Fruit fly (Drosophila melanogaster) whole organism, embryonic: ENCODE measurements around the gene CG43116.

ENCODE experiments used
- Asciz ChIP-seq: fragments of 200-800 bp; sonication (Bioruptor generic); optimal IDR thresholded peaks from 2 replicates; lab custom pipeline; 2017; ENCODE audit warnings: missing biosample characterization, mild to moderate bottlenecking, missing genetic modification characterization, missing genetic modification reagents
- Atf6 ChIP-seq: fragments of 200-800 bp; sonication (Bioruptor generic); IDR thresholded peaks from 2 replicates; pipeline ENCODE4 v1.3.6; 2022; ENCODE audit warnings: missing biosample characterization, missing genetic modification characterization
- Bdp1 ChIP-seq: fragments of 200-800 bp; sonication (Bioruptor generic); optimal IDR thresholded peaks from 3 replicates; lab custom pipeline; 2016; ENCODE audit warnings: missing biosample characterization, missing genetic modification characterization
- CG10267 ChIP-seq: fragments of 200-800 bp; sonication (Bioruptor generic); optimal IDR thresholded peaks from 2 replicates; lab custom pipeline; 2018; ENCODE audit warnings: missing biosample characterization, mild to moderate bottlenecking, missing genetic modification characterization, moderate library complexity
- CG11093 ChIP-seq: fragments of 200-800 bp; sonication (Bioruptor generic); IDR thresholded peaks from 3 replicates; pipeline ENCODE4 v1.3.6; 2022; ENCODE audit warnings: missing biosample characterization, missing genetic modification characterization
- CG12659 ChIP-seq: fragments of 200-800 bp; sonication (Bioruptor generic); optimal IDR thresholded peaks from 3 replicates; lab custom pipeline; 2017; ENCODE audit warnings: mild to moderate bottlenecking, missing biosample characterization, missing genetic modification reagents, missing genetic modification characterization
- CG13894 ChIP-seq: fragments of 200-800 bp; sonication (Bioruptor generic); optimal IDR thresholded peaks from 3 replicates; lab custom pipeline; 2018; ENCODE audit warnings: missing biosample characterization, mild to moderate bottlenecking, missing genetic modification characterization, moderate library complexity
- CG14050 ChIP-seq: fragments of 200-800 bp; sonication (Bioruptor generic); IDR thresholded peaks from 3 replicates; pipeline ENCODE4 v1.3.6; 2022; ENCODE audit warnings: missing biosample characterization, missing genetic modification characterization
- CG14860 ChIP-seq: fragments of 200-800 bp; sonication (Bioruptor generic); IDR thresholded peaks from 3 replicates; pipeline ENCODE4 v1.3.6; 2022; ENCODE audit warnings: missing biosample characterization, missing genetic modification characterization; ENCODE audit not compliant: partially characterized antibody
- CG15073 ChIP-seq: fragments of 200-800 bp; sonication (Bioruptor generic); optimal IDR thresholded peaks from 2 replicates; lab custom pipeline; 2016; ENCODE audit warnings: missing biosample characterization, missing genetic modification characterization
- CG1647 ChIP-seq: fragments of 200-800 bp; sonication (Bioruptor generic); optimal IDR thresholded peaks from 3 replicates; lab custom pipeline; 2016; ENCODE audit warnings: missing biosample characterization, missing genetic modification characterization
- CG17328 ChIP-seq: fragments of 200-800 bp; sonication (Bioruptor generic); IDR thresholded peaks from 2 replicates; pipeline ENCODE4 v1.3.6; 2022; ENCODE audit warnings: missing biosample characterization, missing genetic modification characterization
- CG17829 ChIP-seq: fragments of 200-800 bp; optimal IDR thresholded peaks from 2 replicates; lab custom pipeline; 2019; ENCODE audit warnings: missing biosample characterization, mild to moderate bottlenecking, missing genetic modification characterization, moderate library complexity
- CG2202 ChIP-seq: fragments of 200-800 bp; sonication (Bioruptor generic); optimal IDR thresholded peaks from 2 replicates; lab custom pipeline; 2018; ENCODE audit warnings: missing biosample characterization, mild to moderate bottlenecking, missing genetic modification characterization
- CG2875 ChIP-seq: fragments of 200-800 bp; sonication (Bioruptor generic); optimal IDR thresholded peaks from 2 replicates; lab custom pipeline; 2017; ENCODE audit warnings: missing biosample characterization, mild to moderate bottlenecking, missing genetic modification characterization, missing genetic modification reagents
- CG31388 ChIP-seq: fragments of 200-800 bp; sonication (Bioruptor generic); optimal IDR thresholded peaks from 2 replicates; lab custom pipeline; 2016; ENCODE audit warnings: missing biosample characterization, missing genetic modification characterization
- CG32532 ChIP-seq: fragments of 200-800 bp; sonication (Bioruptor generic); IDR thresholded peaks from 2 replicates; pipeline ENCODE4 v1.3.6; 2022; ENCODE audit warnings: missing biosample characterization, missing genetic modification characterization
- CG3407 ChIP-seq: fragments of 200-800 bp; sonication (Bioruptor generic); optimal IDR thresholded peaks from 2 replicates; lab custom pipeline; 2018; ENCODE audit warnings: missing biosample characterization, mild to moderate bottlenecking, missing genetic modification characterization
- CG3847 ChIP-seq: fragments of 200-800 bp; sonication (Bioruptor generic); IDR thresholded peaks from 2 replicates; pipeline ENCODE4 v1.3.6; 2022; ENCODE audit warnings: missing biosample characterization, missing genetic modification characterization
- CG3995 ChIP-seq: fragments of 200-800 bp; sonication (Bioruptor generic); optimal IDR thresholded peaks from 3 replicates; lab custom pipeline; 2016; ENCODE audit warnings: missing biosample characterization, missing genetic modification characterization
- CG7987 ChIP-seq: fragments of 200-800 bp; sonication (Bioruptor generic); optimal IDR thresholded peaks from 2 replicates; lab custom pipeline; 2018; ENCODE audit warnings: missing biosample characterization, mild to moderate bottlenecking, missing genetic modification characterization, moderate library complexity
- CG9817 ChIP-seq: fragments of 200-800 bp; sonication (Bioruptor generic); optimal IDR thresholded peaks from 2 replicates; lab custom pipeline; 2018; ENCODE audit warnings: missing biosample characterization, mild to moderate bottlenecking, missing genetic modification characterization, moderate library complexity
- CrebB ChIP-seq: fragments of 200-800 bp; sonication (Bioruptor generic); optimal IDR thresholded peaks from 3 replicates; lab custom pipeline; 2018; ENCODE audit warnings: missing biosample characterization, mild to moderate bottlenecking, missing genetic modification characterization
- Deaf1 ChIP-seq: fragments of 200-800 bp; optimal IDR thresholded peaks from 3 replicates; lab custom pipeline; 2019; ENCODE audit warnings: missing biosample characterization, mild to moderate bottlenecking, missing genetic modification characterization, moderate library complexity
- HLH4C ChIP-seq: fragments of 200-800 bp; sonication (Bioruptor generic); IDR thresholded peaks from 3 replicates; pipeline ENCODE4 v1.3.6; 2022; ENCODE audit warnings: missing biosample characterization, missing genetic modification characterization; ENCODE audit not compliant: partially characterized antibody
- Nf-YC ChIP-seq: fragments of 200-800 bp; optimal IDR thresholded peaks from 3 replicates; lab custom pipeline; 2019; ENCODE audit warnings: missing biosample characterization, mild to moderate bottlenecking, missing genetic modification characterization, moderate library complexity
- Scr ChIP-seq: fragments of 200-800 bp; sonication (Bioruptor generic); IDR thresholded peaks from 2 replicates; pipeline ENCODE4 v1.3.6; 2022; ENCODE audit warnings: missing biosample characterization, missing genetic modification characterization; ENCODE audit not compliant: partially characterized antibody
- YL-1 ChIP-seq: fragments of 200-800 bp; sonication (Bioruptor generic); optimal IDR thresholded peaks from 3 replicates; lab custom pipeline; 2017; ENCODE audit warnings: missing biosample characterization, mild to moderate bottlenecking, missing genetic modification characterization
- cad ChIP-seq: fragments of >200 bp; optimal IDR thresholded peaks from 2 replicates; lab custom pipeline; 2017; ENCODE audit warnings: missing biosample characterization, missing genetic modification characterization
- cg ChIP-seq: fragments of 200-800 bp; sonication (Bioruptor generic); optimal IDR thresholded peaks from 3 replicates; lab custom pipeline; 2019; ENCODE audit warnings: missing biosample characterization, mild to moderate bottlenecking, missing genetic modification characterization, moderate library complexity
- dan ChIP-seq: fragments of 200-800 bp; sonication (Bioruptor generic); IDR thresholded peaks from 2 replicates; pipeline ENCODE4 v1.3.6; 2022; ENCODE audit warnings: missing biosample characterization, missing genetic modification characterization
- dysf ChIP-seq: fragments of 200-800 bp; sonication (Bioruptor generic); IDR thresholded peaks from 3 replicates; pipeline ENCODE4 v1.3.6; 2022; ENCODE audit warnings: missing biosample characterization, missing genetic modification characterization
- fd3F ChIP-seq: fragments of 200-800 bp; sonication (Bioruptor generic); optimal IDR thresholded peaks from 2 replicates; lab custom pipeline; 2018; ENCODE audit warnings: missing biosample characterization, mild to moderate bottlenecking, missing genetic modification characterization, moderate library complexity
- gem ChIP-seq: fragments of 200-800 bp; sonication (Bioruptor generic); optimal IDR thresholded peaks from 2 replicates; lab custom pipeline; 2019; ENCODE audit warnings: missing biosample characterization, mild to moderate bottlenecking, missing genetic modification characterization, moderate library complexity
- jigr1 ChIP-seq: fragments of 200-800 bp; sonication (Bioruptor generic); IDR thresholded peaks from 3 replicates; pipeline ENCODE4 v1.3.6; 2022; ENCODE audit warnings: missing biosample characterization, missing genetic modification characterization
- kah ChIP-seq: fragments of 200-800 bp; sonication (Bioruptor generic); optimal IDR thresholded peaks from 2 replicates; lab custom pipeline; 2018; ENCODE audit warnings: missing biosample characterization, mild to moderate bottlenecking, missing genetic modification characterization
- kay ChIP-seq: fragments of 200-800 bp; sonication (Bioruptor generic); optimal IDR thresholded peaks from 2 replicates; lab custom pipeline; 2016; ENCODE audit warnings: missing biosample characterization, missing genetic modification characterization
- lola ChIP-seq, 3 experiments: fragments of >200 bp in 2 of 3; fragments of 200-800 bp in 1 of 3; sonication (Bioruptor generic) in 1 of 3; optimal IDR thresholded peaks; 2 replicates each; lab custom pipeline; 2017 to 2019; ENCODE audit warnings: missing biosample characterization in 3 of 3, missing genetic modification characterization in 3 of 3, mild to moderate bottlenecking in 1 of 3, moderate library complexity in 1 of 3
- pita ChIP-seq: fragments of 200-800 bp; sonication (Bioruptor generic); optimal IDR thresholded peaks from 2 replicates; lab custom pipeline; 2017; ENCODE audit warnings: missing biosample characterization, mild to moderate bottlenecking, missing genetic modification characterization
- prd ChIP-seq, 3 experiments: fragments of >200 bp in 2 of 3; fragments of 200-800 bp in 1 of 3; sonication (Bioruptor generic) in 1 of 3; optimal IDR thresholded peaks in 2 of 3; IDR thresholded peaks in 1 of 3; 2 replicates in 2 of 3; 3 replicates in 1 of 3; pipeline versions ENCODE4 v1.3.6 to Lab custom; 2017 to 2022; ENCODE audit warnings: missing biosample characterization in 1 of 3, missing genetic modification characterization in 1 of 3
- run ChIP-seq: fragments of 200-800 bp; sonication (Bioruptor generic); optimal IDR thresholded peaks from 3 replicates; lab custom pipeline; 2018; ENCODE audit warnings: missing biosample characterization, mild to moderate bottlenecking, missing genetic modification characterization
- schlank ChIP-seq: fragments of 200-800 bp; sonication (Bioruptor generic); optimal IDR thresholded peaks from 2 replicates; lab custom pipeline; 2018; ENCODE audit warnings: missing biosample characterization, mild to moderate bottlenecking, missing genetic modification characterization
- sd ChIP-seq: fragments of 200-800 bp; sonication (Bioruptor generic); optimal IDR thresholded peaks from 3 replicates; lab custom pipeline; 2018; ENCODE audit warnings: missing biosample characterization, mild to moderate bottlenecking, missing genetic modification characterization, moderate library complexity
- sima ChIP-seq: fragments of 200-800 bp; sonication (Bioruptor generic); optimal IDR thresholded peaks from 2 replicates; lab custom pipeline; 2016; ENCODE audit warnings: missing biosample characterization, missing genetic modification characterization
- slbo ChIP-seq: fragments of 200-800 bp; sonication (Bioruptor generic); IDR thresholded peaks from 2 replicates; pipeline ENCODE4 v1.3.6; 2022; ENCODE audit warnings: missing biosample characterization, missing genetic modification characterization
- ttk ChIP-seq: fragments of 200-800 bp; sonication (Bioruptor generic); IDR thresholded peaks from 2 replicates; pipeline ENCODE4 v2.1.2; 2022; ENCODE audit warnings: missing biosample characterization, missing genetic modification characterization
- wek ChIP-seq: fragments of 200-800 bp; sonication (Bioruptor generic); optimal IDR thresholded peaks from 3 replicates; lab custom pipeline; 2018; ENCODE audit warnings: missing biosample characterization, mild to moderate bottlenecking, missing genetic modification characterization, moderate library complexity

CG43116 gene

DNA sequence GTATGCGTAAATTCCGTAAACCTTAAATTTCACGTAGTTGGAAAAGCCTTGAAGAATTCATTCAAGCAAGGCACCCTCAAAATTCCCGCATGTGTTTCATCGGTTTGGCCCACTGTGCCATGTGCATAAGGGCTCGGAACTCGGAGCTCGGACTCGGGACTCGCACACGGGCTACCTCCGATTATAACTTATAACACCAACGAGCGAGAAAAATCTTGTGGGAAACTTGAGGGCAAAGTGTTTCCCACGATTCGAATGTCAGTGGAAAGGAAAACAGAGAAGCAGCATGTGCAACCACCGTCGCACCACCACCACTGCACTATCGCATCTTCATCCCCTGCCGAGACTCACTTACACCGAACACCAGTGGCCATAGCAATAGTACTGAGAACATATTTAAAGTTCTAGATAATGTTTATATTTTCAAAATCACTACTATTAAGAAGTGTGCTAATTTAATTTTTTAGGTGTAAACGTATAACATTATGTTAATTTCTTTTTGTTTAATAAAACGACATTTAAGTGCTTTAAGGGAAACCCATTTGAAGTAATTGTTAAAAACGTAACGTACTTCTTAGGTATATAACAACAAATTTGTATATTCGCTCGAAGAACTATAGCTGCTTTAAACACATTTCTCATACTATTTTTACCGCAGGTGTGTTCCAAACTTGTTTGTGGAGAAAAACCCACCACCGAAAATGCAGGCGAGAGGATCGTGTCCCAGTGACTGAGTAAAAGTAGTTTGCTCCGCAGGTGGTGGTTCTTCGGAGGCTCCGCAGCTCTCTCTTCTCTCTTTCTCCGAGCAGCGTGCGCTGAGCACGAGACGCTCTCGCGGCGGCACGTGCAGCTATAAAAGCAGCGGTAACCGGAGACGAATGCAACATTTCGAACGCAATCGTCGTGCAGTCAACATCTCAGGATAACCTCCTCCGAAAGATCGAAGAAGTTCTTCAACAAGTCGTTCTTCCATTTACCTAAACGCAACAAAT lies 39.7 kb upstream of the CG43116 start (continued):
- TF ChIP-seq wek (GFP tag; lab: Kevin White, UChicago) (peak; percentile 7), fd3F (GFP tag; lab: Kevin White, UChicago) (no peak), CG2202 (tag; lab: Kevin White, UChicago) (peak; percentile 96), pita (GFP tag; lab: Kevin White, UChicago) (no peak), CG17328 (peak; percentile 81; the same call in 1 of the 2 replicates), Nf-YC (tag; lab: Kevin White, UChicago) (peak; percentile 70), ttk (GFP tag; lab: Robert Waterston, UW) (peak; percentile 45; the same call in 1 of the 2 replicates), CG11093 (GFP tag; lab: Robert Waterston, UW) (peak; percentile 63), CG3847 (GFP tag; lab: Robert Waterston, UW) (no peak), gem (tag; lab: Kevin White, UChicago) (peak; percentile 96), CG14860 (GFP tag; lab: Robert Waterston, UW) (0 out of 3 replicates have a peak, but pooled peaks have one; percentile 33), CG32532 (GFP tag; lab: Robert Waterston, UW) (no peak), CG13894 (tag; lab: Kevin White, UChicago) (no peak), dan (GFP tag; lab: Robert Waterston, UW) (peak; percentile 52; the same call in 1 of the 2 replicates), YL-1 (peak; percentile 74), CG12659 (peak; percentile 79), CG3995 (GFP tag; lab: Kevin White, UChicago) (no peak), CG7987 (GFP tag; lab: Kevin White, UChicago) (peak; percentile 31), CG3407 (GFP tag; lab: Kevin White, UChicago) (peak; percentile 90), CG14050 (no peak), run (tag; lab: Kevin White, UChicago) (peak; percentile 61), kay (peak; percentile 71), Asciz (GFP tag; lab: Kevin White, UChicago) (peak; percentile 89), CG9817 (tag; lab: Kevin White, UChicago) (peak; percentile 54), schlank (no peak), slbo (no peak), cg (peak; percentile 64), CG15073 (no peak), cad (GFP tag; lab: Kevin White, UChicago) (peak; percentile 15), CG17829 (peak; percentile 98), CrebB (tag; lab: Kevin White, UChicago) (peak; percentile 59), HLH4C (no peak), CG1647 (GFP tag; lab: Kevin White, UChicago) (no peak), Bdp1 (GFP tag; lab: Kevin White, UChicago) (peak; percentile 34), sd (tag; lab: Kevin White, UChicago) (peak; percentile 21), prd (optimal IDR thresholded peaks at IDR 0.05; lab: Kevin White, UChicago) (no peak), prd (GFP tag; IDR thresholded peaks at IDR 0.05; lab: Robert Waterston, UW) (peak; percentile 88), Scr (no peak), CG2875 (GFP tag; lab: Kevin White, UChicago) (peak; percentile 93), lola (GFP tag; optimal IDR thresholded peaks at IDR 0.05; lab: Kevin White, UChicago) (peak in 1 of 3 experiments; percentile 100), Deaf1 (tag; lab: Kevin White, UChicago) (peak; percentile 70), jigr1 (0 out of 3 replicates have a peak, but pooled peaks have one; percentile 24), CG10267 (tag; lab: Kevin White, UChicago) (peak; percentile 96), dysf (GFP tag; lab: Robert Waterston, UW) (peak; percentile 74; the same call in 2 of the 3 replicates), kah (GFP tag; lab: Kevin White, UChicago) (peak; percentile 95), Atf6 (no peak), sima (GFP tag; lab: Kevin White, UChicago) (no peak), CG31388 (GFP tag; lab: Kevin White, UChicago) (peak; percentile 55)
